Fruit fly (Drosophila melanogaster) whole organism, adult: ENCODE measurements around the gene Unc-76.

Source experiments
- CG11617 ChIP-seq: fragments of 200-800 bp; sonication (Bioruptor generic); optimal IDR thresholded peaks from 2 replicates; lab custom pipeline; 2017; ENCODE audit warnings: mild to moderate bottlenecking, missing biosample characterization, missing genetic modification reagents, missing genetic modification characterization
- CG12768 ChIP-seq: fragments of 200-800 bp; sonication (Bioruptor generic); optimal IDR thresholded peaks from 2 replicates; lab custom pipeline; 2017; ENCODE audit warnings: missing biosample characterization, missing genetic modification characterization, mild to moderate bottlenecking, moderate library complexity, missing genetic modification reagents
- CG14711 ChIP-seq: fragments of 200-800 bp; sonication (Bioruptor generic); optimal IDR thresholded peaks from 2 replicates; lab custom pipeline; 2018; ENCODE audit warnings: missing biosample characterization, mild to moderate bottlenecking, missing genetic modification characterization, moderate library complexity
- CG1620 ChIP-seq: fragments of 200-800 bp; sonication (Bioruptor generic); optimal IDR thresholded peaks from 2 replicates; lab custom pipeline; 2016; ENCODE audit warnings: missing biosample characterization, missing genetic modification characterization
- CG33017 ChIP-seq: fragments of 200-800 bp; sonication (Bioruptor generic); optimal IDR thresholded peaks from 2 replicates; lab custom pipeline; 2018; ENCODE audit warnings: missing biosample characterization, mild to moderate bottlenecking, missing genetic modification characterization, moderate library complexity
- CG5204 ChIP-seq: fragments of 200-800 bp; sonication (Bioruptor generic); optimal IDR thresholded peaks from 2 replicates; lab custom pipeline; 2016; ENCODE audit warnings: missing biosample characterization, missing genetic modification characterization
- CG7045 ChIP-seq: fragments of 200-800 bp; sonication (Bioruptor generic); optimal IDR thresholded peaks from 2 replicates; lab custom pipeline; 2017; ENCODE audit warnings: missing biosample characterization, mild to moderate bottlenecking, missing genetic modification characterization
- CG7101 ChIP-seq: fragments of 200-800 bp; sonication (Bioruptor generic); optimal IDR thresholded peaks from 2 replicates; lab custom pipeline; 2018; ENCODE audit warnings: missing biosample characterization, mild to moderate bottlenecking, missing genetic modification characterization, moderate library complexity
- Clk ChIP-seq: fragments of 200-800 bp; sonication (Bioruptor generic); optimal IDR thresholded peaks from 2 replicates; lab custom pipeline; 2017; ENCODE audit warnings: missing biosample characterization, missing genetic modification characterization
- Crg-1 ChIP-seq: fragments of 200-800 bp; sonication (Bioruptor generic); optimal IDR thresholded peaks from 2 replicates; lab custom pipeline; 2016; ENCODE audit warnings: missing biosample characterization, missing genetic modification characterization
- Hr96 ChIP-seq: fragments of 200-800 bp; sonication (Bioruptor generic); optimal IDR thresholded peaks from 2 replicates; lab custom pipeline; 2016; ENCODE audit warnings: missing biosample characterization, missing genetic modification characterization
- Mnt ChIP-seq: fragments of 200-800 bp; sonication (Bioruptor generic); optimal IDR thresholded peaks from 2 replicates; lab custom pipeline; 2016; ENCODE audit warnings: missing biosample characterization, mild to moderate bottlenecking, missing genetic modification characterization
- bab1 ChIP-seq: fragments of 200-800 bp; sonication (Bioruptor generic); optimal IDR thresholded peaks from 3 replicates; lab custom pipeline; 2019; ENCODE audit warnings: missing biosample characterization, mild to moderate bottlenecking, missing genetic modification characterization, moderate library complexity
- cic ChIP-seq: fragments of 200-800 bp; sonication (Bioruptor generic); optimal IDR thresholded peaks from 2 replicates; lab custom pipeline; 2017; ENCODE audit warnings: missing biosample characterization, mild to moderate bottlenecking, missing genetic modification characterization, moderate library complexity
- cnc ChIP-seq, 2 experiments: fragments of >200 bp; optimal IDR thresholded peaks; 2 replicates each; lab custom pipeline; 2017
- kay ChIP-seq: fragments of 200-800 bp; sonication (Bioruptor generic); peaks from one replicate; lab custom pipeline; 2016; ENCODE audit warnings: missing biosample characterization, missing genetic modification characterization, borderline replicate concordance
- ovo ChIP-seq: fragments of 200-800 bp; sonication (Bioruptor generic); optimal IDR thresholded peaks from 2 replicates; lab custom pipeline; 2016; ENCODE audit warnings: missing biosample characterization, missing genetic modification characterization
- pad ChIP-seq: fragments of 200-800 bp; sonication (Bioruptor generic); optimal IDR thresholded peaks from 3 replicates; lab custom pipeline; 2017; ENCODE audit warnings: missing biosample characterization, missing genetic modification characterization, mild to moderate bottlenecking, moderate library complexity, missing genetic modification reagents
- tj ChIP-seq: fragments of 200-800 bp; sonication (Bioruptor generic); optimal IDR thresholded peaks from 3 replicates; lab custom pipeline; 2017; ENCODE audit warnings: missing biosample characterization, mild to moderate bottlenecking, missing genetic modification characterization, moderate library complexity
- toe ChIP-seq: fragments of 200-800 bp; sonication (Bioruptor generic); optimal IDR thresholded peaks from 2 replicates; lab custom pipeline; 2016; ENCODE audit warnings: missing biosample characterization, missing genetic modification characterization

Unc-76 gene

dm6 chrX:2138342-2138416 lies 57.8 kb downstream of the Unc-76 start, which contains the start of gene ph-p:
TSS of gene ph-p (minus strand) at chrX:2138371.
- no peak for TF ChIP-seq Clk (GFP tag; lab: Kevin White, UChicago)
- no peak for TF ChIP-seq Mnt
- TF ChIP-seq CG7101 (tag; lab: Kevin White, UChicago) = no peak
- TF ChIP-seq CG12768 (GFP tag; lab: Kevin White, UChicago) = no peak
- no peak for TF ChIP-seq Hr96 (GFP tag; lab: Kevin White, UChicago)
- no peak for TF ChIP-seq Crg-1 (GFP tag; lab: Kevin White, UChicago)
- no peak for TF ChIP-seq CG14711 (tag; lab: Kevin White, UChicago)
- TF ChIP-seq CG11617 (GFP tag; lab: Kevin White, UChicago) = no peak
- TF ChIP-seq CG1620 (GFP tag; lab: Kevin White, UChicago) = no peak
- TF ChIP-seq cic = no peak
- TF ChIP-seq cnc (optimal IDR thresholded peaks at IDR 0.05; lab: Kevin White, UChicago) = no peak
- no peak for TF ChIP-seq CG33017 (tag; lab: Kevin White, UChicago)
- no peak for TF ChIP-seq CG5204 (GFP tag; lab: Kevin White, UChicago)
- TF ChIP-seq CG7045 (GFP tag; lab: Kevin White, UChicago) = no peak

- TF ChIP-seq Mnt (peak; percentile 28), CG7045 (GFP tag; lab: Kevin White, UChicago) (no peak), CG11617 (GFP tag; lab: Kevin White, UChicago) (no peak), kay (GFP tag; lab: Kevin White, UChicago) (peak; percentile 81), tj (GFP tag; lab: Kevin White, UChicago) (peak; percentile 56)
These were observed 58.0 kb downstream of the Unc-76 start for dm6 chrX:2138417-2138816.

- TF ChIP-seq CG33017 (tag; lab: Kevin White, UChicago) (no peak), CG7045 (GFP tag; lab: Kevin White, UChicago) (no peak), ovo (GFP tag; lab: Kevin White, UChicago) (no peak), tj (GFP tag; lab: Kevin White, UChicago) (no peak), CG7101 (tag; lab: Kevin White, UChicago) (no peak), CG12768 (GFP tag; lab: Kevin White, UChicago) (no peak), CG1620 (GFP tag; lab: Kevin White, UChicago) (no peak)
These were observed 59.2 kb downstream of the Unc-76 start for dm6 chrX:2139610-2140009.

- TF ChIP-seq Clk (GFP tag; lab: Kevin White, UChicago) = no peak
- no peak for TF ChIP-seq cnc (optimal IDR thresholded peaks at IDR 0.05; lab: Kevin White, UChicago)
- peak; percentile 61 for TF ChIP-seq pad (GFP tag; lab: Kevin White, UChicago)
- TF ChIP-seq cic = no peak
- TF ChIP-seq toe = no peak
- TF ChIP-seq Hr96 (GFP tag; lab: Kevin White, UChicago) = no peak
- no peak for TF ChIP-seq CG5204 (GFP tag; lab: Kevin White, UChicago)
These were observed 60.1 kb downstream of the Unc-76 start for dm6 chrX:2140487-2140886.

- TF ChIP-seq Hr96 (GFP tag; lab: Kevin White, UChicago) (no peak), CG7045 (GFP tag; lab: Kevin White, UChicago) (no peak), bab1 (GFP tag; lab: Kevin White, UChicago) (no peak), toe (no peak), ovo (GFP tag; lab: Kevin White, UChicago) (peak; percentile 37), CG12768 (GFP tag; lab: Kevin White, UChicago) (no peak), Mnt (no peak), CG1620 (GFP tag; lab: Kevin White, UChicago) (no peak), CG7101 (tag; lab: Kevin White, UChicago) (peak; percentile 65), pad (GFP tag; lab: Kevin White, UChicago) (peak; percentile 62), CG11617 (GFP tag; lab: Kevin White, UChicago) (no peak), Crg-1 (GFP tag; lab: Kevin White, UChicago) (no peak), CG5204 (GFP tag; lab: Kevin White, UChicago) (no peak), CG33017 (tag; lab: Kevin White, UChicago) (peak; percentile 18), cnc (optimal IDR thresholded peaks at IDR 0.05; lab: Kevin White, UChicago) (no peak), Clk (GFP tag; lab: Kevin White, UChicago) (no peak), tj (GFP tag; lab: Kevin White, UChicago) (no peak), CG14711 (tag; lab: Kevin White, UChicago) (peak; percentile 21), cic (peak; percentile 88), kay (GFP tag; lab: Kevin White, UChicago) (no peak)
These were observed 60.9 kb downstream of the Unc-76 start, which contains the start of gene D2hgdh for dm6 chrX:2141159-2141853. TSS of gene D2hgdh (plus strand) at chrX:2141489.

- peak; percentile 63 for TF ChIP-seq CG11617 (GFP tag; lab: Kevin White, UChicago)
- peak; percentile 80 for TF ChIP-seq CG7101 (tag; lab: Kevin White, UChicago)
- peak; percentile 90 for TF ChIP-seq Mnt
- TF ChIP-seq bab1 (GFP tag; lab: Kevin White, UChicago) = no peak
- peak; percentile 49 for TF ChIP-seq Crg-1 (GFP tag; lab: Kevin White, UChicago)
- TF ChIP-seq cnc (optimal IDR thresholded peaks at IDR 0.05; lab: Kevin White, UChicago) = no peak
- TF ChIP-seq CG1620 (GFP tag; lab: Kevin White, UChicago) = peak; percentile 63
- peak; percentile 62 for TF ChIP-seq CG14711 (tag; lab: Kevin White, UChicago)
- no peak for TF ChIP-seq pad (GFP tag; lab: Kevin White, UChicago)
- peak; percentile 11 for TF ChIP-seq CG5204 (GFP tag; lab: Kevin White, UChicago)
- TF ChIP-seq CG33017 (tag; lab: Kevin White, UChicago) = peak; percentile 31
- TF ChIP-seq tj (GFP tag; lab: Kevin White, UChicago) = peak; percentile 22
- TF ChIP-seq Clk (GFP tag; lab: Kevin White, UChicago) = no peak
- peak; percentile 25 for TF ChIP-seq cic
- TF ChIP-seq ovo (GFP tag; lab: Kevin White, UChicago) = no peak
- TF ChIP-seq CG12768 (GFP tag; lab: Kevin White, UChicago) = peak; percentile 35
- peak; percentile 41 for TF ChIP-seq kay (GFP tag; lab: Kevin White, UChicago)
- peak; percentile 14 for TF ChIP-seq Hr96 (GFP tag; lab: Kevin White, UChicago)
- peak; percentile 10 for TF ChIP-seq toe
- TF ChIP-seq CG7045 (GFP tag; lab: Kevin White, UChicago) = peak; percentile 15
These were observed 61.4 kb downstream of the Unc-76 start for dm6 chrX:2141854-2142216.
